Fruit fly (Drosophila melanogaster): ENCODE data around the gene CG7536.

DNA sequence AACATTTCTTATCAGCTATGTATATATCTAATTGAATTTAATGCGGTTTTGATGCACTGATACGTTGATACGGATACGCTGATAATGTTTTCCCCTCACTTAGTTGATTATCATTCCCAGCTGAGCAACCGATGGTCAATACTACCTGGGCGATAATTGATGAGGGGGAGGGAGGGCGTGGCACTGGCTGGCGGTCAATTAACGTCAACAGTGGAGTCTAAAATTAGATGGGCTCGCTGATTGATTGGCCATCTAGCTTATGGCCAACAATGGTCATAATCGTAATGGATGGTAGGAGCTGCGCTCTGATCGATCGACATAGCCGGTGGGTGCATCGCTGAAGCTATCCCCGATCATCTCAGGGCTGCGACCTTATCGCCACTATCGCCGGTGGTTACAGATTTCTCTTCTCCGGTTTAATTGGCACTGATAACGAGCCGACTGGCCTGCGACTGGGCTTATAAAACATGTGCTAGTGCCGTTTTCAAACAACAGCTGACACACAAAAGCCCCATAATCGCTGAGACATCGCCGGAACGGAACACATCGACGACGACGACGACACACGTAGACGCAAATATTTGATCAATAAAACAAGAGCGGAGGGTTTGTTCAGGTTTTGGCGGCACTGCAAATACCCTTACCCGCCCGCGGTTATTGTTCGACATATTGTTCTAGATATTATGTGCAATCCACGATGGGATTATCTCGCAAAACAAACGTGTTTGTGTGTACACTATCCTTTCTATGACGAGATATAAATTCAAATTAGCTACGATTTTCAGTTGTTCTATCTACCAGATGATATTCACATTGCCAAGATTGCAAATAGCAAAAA is 4.6 kb downstream of the CG7536 start:
- no peak for TF ChIP-seq fru (GFP tag; optimal IDR thresholded peaks at IDR 0.05)
- TF ChIP-seq dl (GFP tag; optimal IDR thresholded peaks at IDR 0.05; ENCODE audit: insufficient read depth in 1 of 2, partially characterized antibody in 2 of 2) = no peak
- no peak for TF ChIP-seq tai (GFP tag; optimal IDR thresholded peaks at IDR 0.05)
- no peak for TF ChIP-seq br (GFP tag; optimal IDR thresholded peaks at IDR 0.05)
- TF ChIP-seq h (GFP tag; optimal IDR thresholded peaks at IDR 0.05) = no peak
- TF ChIP-seq lola (GFP tag; optimal IDR thresholded peaks at IDR 0.05) = no peak
- no peak for TF ChIP-seq Hr78 (GFP tag; optimal IDR thresholded peaks at IDR 0.05)
- no peak for TF ChIP-seq CrebA (GFP tag; optimal IDR thresholded peaks at IDR 0.05; ENCODE audit: borderline replicate concordance)
- TF ChIP-seq GATAd (GFP tag; optimal IDR thresholded peaks at IDR 0.05) = no peak
- TF ChIP-seq Dif (GFP tag; optimal IDR thresholded peaks at IDR 0.05; ENCODE audit: partially characterized antibody) = no peak

Measured in whole organism, wandering third instar larva.